Worm (Caenorhabditis elegans) whole organism, L3 larva: ENCODE measurements around the gene R102.6.

Experiments used
- R02D3.7 ChIP-seq: fragments of 150-350 bp; optimal IDR thresholded peaks from 2 replicates; lab custom pipeline; 2014; ENCODE audit warnings: missing biosample characterization, missing genetic modification characterization
- ZK546.5 ChIP-seq: sonication (generic microtip); optimal IDR thresholded peaks from 2 replicates; lab custom pipeline; 2017; ENCODE audit warnings: missing biosample characterization, missing genetic modification characterization
- aly-2 ChIP-seq: fragments of 150-350 bp; optimal IDR thresholded peaks from 2 replicates; lab custom pipeline; 2014; ENCODE audit warnings: missing biosample characterization, missing genetic modification characterization
- ama-1 ChIP-seq: fragments of 150-350 bp; optimal IDR thresholded peaks from 2 replicates; lab custom pipeline; 2018
- ceh-16 ChIP-seq: sonication (generic microtip); optimal IDR thresholded peaks from 2 replicates; lab custom pipeline; 2017; ENCODE audit warnings: missing biosample characterization, missing genetic modification characterization
- ceh-28 ChIP-seq: fragments of 150-350 bp; optimal IDR thresholded peaks from 2 replicates; lab custom pipeline; 2014; ENCODE audit warnings: missing biosample characterization, missing genetic modification reagents, missing genetic modification characterization
- ceh-82 ChIP-seq: fragments of 150-350 bp; optimal IDR thresholded peaks from 2 replicates; lab custom pipeline; 2014; ENCODE audit warnings: missing biosample characterization, missing genetic modification characterization
- daf-12 ChIP-seq: fragments of 150-350 bp; optimal IDR thresholded peaks from 2 replicates; lab custom pipeline; 2014; ENCODE audit warnings: missing biosample characterization, missing genetic modification reagents, missing genetic modification characterization
- egl-27 ChIP-seq: sonication (generic microtip); optimal IDR thresholded peaks from 4 replicates; lab custom pipeline; 2017; ENCODE audit warnings: missing biosample characterization, missing genetic modification reagents, missing genetic modification characterization
- egl-5 ChIP-seq: fragments of 150-350 bp; optimal IDR thresholded peaks from 2 replicates; lab custom pipeline; 2017; ENCODE audit warnings: missing biosample characterization, missing genetic modification reagents, missing genetic modification characterization, inconsistent platforms
- elt-1 ChIP-seq: fragments of 150-350 bp; optimal IDR thresholded peaks from 2 replicates; lab custom pipeline; 2014; ENCODE audit warnings: missing biosample characterization, missing genetic modification characterization
- elt-2 ChIP-seq: sonication (generic microtip); optimal IDR thresholded peaks from 2 replicates; lab custom pipeline; 2016; ENCODE audit warnings: missing genetic modification reagents, mild to moderate bottlenecking, missing genetic modification characterization, missing compliant biosample characterization
- elt-3 ChIP-seq, 3 experiments: fragments of 150-350 bp in 1 of 3; sonication (generic microtip) in 2 of 3; optimal IDR thresholded peaks; 2 replicates in 2 of 3; 4 replicates in 1 of 3; lab custom pipeline; 2014 to 2017; ENCODE audit warnings: missing biosample characterization in 3 of 3, missing genetic modification characterization in 3 of 3
- eor-1 ChIP-seq, 2 experiments: fragments of 150-350 bp; optimal IDR thresholded peaks; 2 replicates each; lab custom pipeline; 2014 to 2018; ENCODE audit warnings: missing biosample characterization in 2 of 2, missing genetic modification characterization in 2 of 2
- fkh-10 ChIP-seq: sonication (generic microtip); optimal IDR thresholded peaks from 2 replicates; lab custom pipeline; 2017; ENCODE audit warnings: missing biosample characterization, missing genetic modification reagents, missing genetic modification characterization
- fos-1 ChIP-seq: fragments of 150-350 bp; optimal IDR thresholded peaks from 2 replicates; lab custom pipeline; 2014; ENCODE audit warnings: missing biosample characterization, missing genetic modification characterization
- hmg-11 ChIP-seq: sonication (generic microtip); optimal IDR thresholded peaks from 2 replicates; lab custom pipeline; 2016; ENCODE audit warnings: missing genetic modification characterization, missing compliant biosample characterization
- jun-1 ChIP-seq: fragments of 150-350 bp; optimal IDR thresholded peaks from 2 replicates; lab custom pipeline; 2014; ENCODE audit warnings: missing biosample characterization, missing genetic modification reagents, missing genetic modification characterization
- lin-39 ChIP-seq: fragments of 150-350 bp; optimal IDR thresholded peaks from 2 replicates; lab custom pipeline; 2018; ENCODE audit warnings: missing biosample characterization, missing genetic modification reagents, missing genetic modification characterization
- lsy-12 ChIP-seq: sonication (generic microtip); optimal IDR thresholded peaks from 2 replicates; lab custom pipeline; 2016; ENCODE audit warnings: mild to moderate bottlenecking, missing genetic modification characterization, missing compliant biosample characterization
- mml-1 ChIP-seq: fragments of 150-350 bp; sonication (generic microtip); optimal IDR thresholded peaks from 3 replicates; lab custom pipeline; 2014; ENCODE audit warnings: missing biosample characterization, missing genetic modification characterization
- nfya-1 ChIP-seq: sonication (generic microtip); optimal IDR thresholded peaks from 2 replicates; lab custom pipeline; 2017; ENCODE audit warnings: missing genetic modification characterization, mild to moderate bottlenecking, missing compliant biosample characterization, antibody characterized with exemption, moderate library complexity; ENCODE audit not compliant: insufficient read depth
- nhr-11 ChIP-seq: fragments of 150-350 bp; optimal IDR thresholded peaks from 2 replicates; lab custom pipeline; 2014; ENCODE audit warnings: missing biosample characterization, missing genetic modification characterization
- nhr-12 ChIP-seq: fragments of 150-350 bp; optimal IDR thresholded peaks from 2 replicates; lab custom pipeline; 2014; ENCODE audit warnings: missing biosample characterization, missing genetic modification characterization
- nhr-23 ChIP-seq: fragments of 150-350 bp; optimal IDR thresholded peaks from 2 replicates; lab custom pipeline; 2014; ENCODE audit warnings: missing biosample characterization, missing genetic modification reagents, missing genetic modification characterization
- nhr-237 ChIP-seq: fragments of 150-350 bp; optimal IDR thresholded peaks from 2 replicates; lab custom pipeline; 2014; ENCODE audit warnings: missing biosample characterization, missing genetic modification characterization
- nhr-25 ChIP-seq: sonication (generic microtip); optimal IDR thresholded peaks from 2 replicates; lab custom pipeline; 2017; ENCODE audit warnings: missing biosample characterization, missing genetic modification characterization
- nhr-67 ChIP-seq: fragments of 150-350 bp; optimal IDR thresholded peaks from 2 replicates; lab custom pipeline; 2014; ENCODE audit warnings: missing biosample characterization, missing genetic modification characterization
- nhr-76 ChIP-seq: fragments of 150-350 bp; sonication (generic microtip); optimal IDR thresholded peaks from 5 replicates; lab custom pipeline; 2014; ENCODE audit warnings: missing biosample characterization, missing genetic modification characterization
- nhr-77 ChIP-seq: fragments of 150-350 bp; optimal IDR thresholded peaks from 2 replicates; lab custom pipeline; 2014; ENCODE audit warnings: missing biosample characterization, missing genetic modification characterization
- pha-4 ChIP-seq: fragments of 150-350 bp; optimal IDR thresholded peaks from 2 replicates; lab custom pipeline; 2014; ENCODE audit warnings: missing biosample characterization, missing genetic modification reagents, missing genetic modification characterization
- pqm-1 ChIP-seq: fragments of 150-350 bp; optimal IDR thresholded peaks from 2 replicates; lab custom pipeline; 2017; ENCODE audit warnings: missing biosample characterization, missing genetic modification characterization, inconsistent platforms
- sea-2 ChIP-seq: fragments of 150-350 bp; sonication (generic microtip); optimal IDR thresholded peaks from 4 replicates; lab custom pipeline; 2014; ENCODE audit warnings: missing biosample characterization, missing genetic modification reagents, missing genetic modification characterization
- snpc-4 ChIP-seq: fragments of 150-350 bp; optimal IDR thresholded peaks from 2 replicates; lab custom pipeline; 2014; ENCODE audit warnings: missing biosample characterization, missing genetic modification characterization
- unc-62 ChIP-seq: fragments of 150-350 bp; sonication (generic microtip); optimal IDR thresholded peaks from 4 replicates; lab custom pipeline; 2014; ENCODE audit warnings: missing biosample characterization, missing genetic modification reagents, missing genetic modification characterization

Gene R102.6

DNA sequence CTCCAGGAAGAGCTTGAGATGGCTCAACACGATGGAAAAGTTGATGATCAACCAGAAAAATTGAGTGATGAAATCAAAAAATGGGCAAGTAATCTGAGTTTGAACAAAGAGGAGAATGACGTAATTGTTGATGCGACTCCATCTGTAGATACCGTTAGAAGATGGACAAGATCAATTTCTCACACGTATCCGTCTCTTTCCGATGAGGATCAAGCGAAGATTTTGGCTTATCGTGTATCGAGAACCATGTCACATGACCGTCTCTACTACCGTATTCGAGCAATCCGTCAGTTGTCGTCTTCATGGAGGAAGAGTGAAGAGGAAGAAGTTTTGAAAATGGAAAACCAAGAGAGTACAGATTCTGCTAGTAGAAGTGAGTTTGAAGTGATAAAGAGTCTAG lies 12.1 kb upstream of the R102.6 start:
- TF ChIP-seq nhr-67 (tag; lab: Kevin White, UChicago): no peak
- TF ChIP-seq mml-1: no peak
- TF ChIP-seq eor-1 (tag; optimal IDR thresholded peaks at IDR 0.05; lab: Kevin White, UChicago): no peak
- TF ChIP-seq unc-62: no peak
- TF ChIP-seq nhr-11 (tag; lab: Kevin White, UChicago): no peak
- TF ChIP-seq nhr-12 (tag; lab: Kevin White, UChicago): no peak
- no peak for TF ChIP-seq nhr-76 (tag; lab: Kevin White, UChicago)
- TF ChIP-seq nhr-77 (tag; lab: Kevin White, UChicago): no peak
- no peak for TF ChIP-seq nhr-23
- TF ChIP-seq daf-12: no peak
- TF ChIP-seq egl-5 (tag; lab: Kevin White, UChicago): no peak
- no peak for TF ChIP-seq nfya-1
- TF ChIP-seq ZK546.5 (tag; lab: Kevin White, UChicago): no peak

ce11 chrIV:10716348-10716747 lies 10.4 kb upstream of the R102.6 start, which contains the start of gene ncx-3:
Gene ncx-3 (plus strand): TSS chrIV:10716648.
- TF ChIP-seq nhr-77 (tag; lab: Kevin White, UChicago) (no peak), nhr-12 (tag; lab: Kevin White, UChicago) (no peak), lin-39 (tag; lab: Kevin White, UChicago) (no peak), fkh-10 (GFP tag; lab: Kevin White, UChicago) (no peak), snpc-4 (no peak), mml-1 (no peak), elt-3 (tag; optimal IDR thresholded peaks at IDR 0.05; lab: Kevin White, UChicago) (no peak)

ce11 chrIV:10714594-10714993 lies 8.6 kb upstream of the R102.6 start:
- TF ChIP-seq nhr-12 (tag; lab: Kevin White, UChicago) (no peak), fkh-10 (GFP tag; lab: Kevin White, UChicago) (no peak), nhr-11 (tag; lab: Kevin White, UChicago) (no peak), pha-4 (tag; lab: Kevin White, UChicago) (peak; percentile 78), elt-2 (peak; percentile 2), pqm-1 (tag; lab: Kevin White, UChicago) (peak; percentile 7)
- TF ChIP-seq, all 47 proteins: peak for 3

DNA sequence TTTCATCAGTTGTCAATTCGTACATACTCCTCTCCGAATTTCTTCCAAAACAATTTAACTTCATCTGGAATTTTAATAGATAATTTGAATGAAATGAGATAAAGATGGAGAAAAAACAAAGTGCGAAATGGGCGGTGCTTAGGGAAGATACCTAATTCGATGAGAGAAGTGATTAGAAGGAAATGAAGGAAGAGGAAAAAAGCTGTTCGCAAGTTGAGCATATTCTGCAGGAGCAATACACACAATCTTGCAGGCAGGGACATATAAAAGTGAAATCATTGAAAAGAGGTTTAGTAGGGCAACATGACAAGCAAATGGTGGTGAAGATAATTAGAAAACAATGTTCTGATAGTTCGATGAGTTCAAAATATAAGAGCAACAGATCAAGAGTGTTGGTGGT lies 5.7 kb upstream of the R102.6 start, which contains the start of gene glb-21:
Gene glb-21 (minus strand): TSS at position 66 of the 400 bp plus-strand sequence.
- TF ChIP-seq elt-1 (tag; lab: Kevin White, UChicago): no peak
- TF ChIP-seq nhr-12 (tag; lab: Kevin White, UChicago): no peak
- TF ChIP-seq ZK546.5 (tag; lab: Kevin White, UChicago): no peak
- TF ChIP-seq lin-39 (tag; lab: Kevin White, UChicago): no peak
- no peak for TF ChIP-seq fos-1
- no peak for TF ChIP-seq sea-2
- TF ChIP-seq ceh-82 (tag; lab: Kevin White, UChicago): no peak
- no peak for TF ChIP-seq ama-1 (lab: Kevin White, UChicago)
- TF ChIP-seq nhr-11 (tag; lab: Kevin White, UChicago): no peak
- TF ChIP-seq R02D3.7 (tag; lab: Kevin White, UChicago): no peak
- no peak for TF ChIP-seq elt-3 (tag; optimal IDR thresholded peaks at IDR 0.05; lab: Kevin White, UChicago)
- TF ChIP-seq nhr-76 (tag; lab: Kevin White, UChicago): no peak
- TF ChIP-seq nhr-67 (tag; lab: Kevin White, UChicago): no peak
- no peak for TF ChIP-seq nhr-237 (tag; lab: Kevin White, UChicago)

- no peak for TF ChIP-seq pqm-1 (tag; lab: Kevin White, UChicago)
- TF ChIP-seq hmg-11: no peak
- no peak for TF ChIP-seq ZK546.5 (tag; lab: Kevin White, UChicago)
- no peak for TF ChIP-seq egl-27 (tag; lab: Kevin White, UChicago)
- no peak for TF ChIP-seq nhr-12 (tag; lab: Kevin White, UChicago)
- TF ChIP-seq nhr-77 (tag; lab: Kevin White, UChicago): no peak
- TF ChIP-seq jun-1: no peak
- TF ChIP-seq nhr-25 (tag; lab: Kevin White, UChicago): no peak
- no peak for TF ChIP-seq ceh-28 (tag; lab: Kevin White, UChicago)
- no peak for TF ChIP-seq ceh-16 (tag; lab: Kevin White, UChicago)
- TF ChIP-seq fkh-10 (GFP tag; lab: Kevin White, UChicago): no peak
- no peak for TF ChIP-seq lsy-12 (tag; lab: Kevin White, UChicago)
- no peak for TF ChIP-seq unc-62
- TF ChIP-seq aly-2 (tag; lab: Kevin White, UChicago): no peak
- no peak for TF ChIP-seq nhr-67 (tag; lab: Kevin White, UChicago)
- TF ChIP-seq, all 47 proteins: peak for 0
These were observed 814 bp downstream of the R102.6 start, which contains the start of gene R102.10 for ce11 chrIV:10705176-10705575. Gene R102.10 (plus strand): TSS chrIV:10705476.
